Worm (Caenorhabditis elegans): ENCODE results near the gene clk-1.

ce11 chrIII:5304044-5304443, 26.4 kb downstream of the clk-1 start:
- no peak for TF ChIP-seq ama-1 (optimal IDR thresholded peaks at IDR 0.05)
- TF ChIP-seq aly-1 (tag; optimal IDR thresholded peaks at IDR 0.05), result no peak
